Fruit fly (Drosophila melanogaster) whole organism, embryonic: ENCODE results near the gene HHEX.

Experiments used
- Atf6 ChIP-seq: fragments of 200-800 bp; sonication (Bioruptor generic); IDR thresholded peaks from 2 replicates; pipeline ENCODE4 v1.3.6; 2022; ENCODE audit warnings: missing biosample characterization, missing genetic modification characterization
- C15 ChIP-seq: fragments of 200-800 bp; sonication (Bioruptor generic); IDR thresholded peaks from 3 replicates; pipeline ENCODE4 v1.3.6; 2022; ENCODE audit warnings: missing biosample characterization, missing genetic modification characterization
- CG10654 ChIP-seq: fragments of 200-800 bp; sonication (Bioruptor generic); optimal IDR thresholded peaks from 2 replicates; lab custom pipeline; 2016; ENCODE audit warnings: missing biosample characterization, missing genetic modification characterization
- CG12104 ChIP-seq: fragments of 200-800 bp; sonication (Bioruptor generic); optimal IDR thresholded peaks from 3 replicates; lab custom pipeline; 2016; ENCODE audit warnings: missing biosample characterization, missing genetic modification characterization
- CG12769 ChIP-seq: fragments of 200-800 bp; sonication (Bioruptor generic); optimal IDR thresholded peaks from 2 replicates; lab custom pipeline; 2019; ENCODE audit warnings: missing biosample characterization, mild to moderate bottlenecking, missing genetic modification characterization, moderate library complexity
- CG13287 ChIP-seq: fragments of 200-800 bp; sonication (Bioruptor generic); IDR thresholded peaks from 2 replicates; pipeline ENCODE4 v1.3.6; 2022; ENCODE audit warnings: missing biosample characterization, missing genetic modification characterization; ENCODE audit not compliant: partially characterized antibody
- CG14014 ChIP-seq: fragments of 200-800 bp; sonication (Bioruptor generic); IDR thresholded peaks from 2 replicates; pipeline ENCODE4 v1.3.6; 2022; ENCODE audit warnings: missing biosample characterization, missing genetic modification characterization
- CG15696 ChIP-seq: fragments of 200-800 bp; sonication (Bioruptor generic); optimal IDR thresholded peaks from 2 replicates; lab custom pipeline; 2019; ENCODE audit warnings: missing biosample characterization, mild to moderate bottlenecking, missing genetic modification characterization, moderate library complexity
- CG17802 ChIP-seq: fragments of 200-800 bp; sonication (Bioruptor generic); optimal IDR thresholded peaks from 2 replicates; lab custom pipeline; 2018; ENCODE audit warnings: missing biosample characterization, mild to moderate bottlenecking, missing genetic modification characterization, moderate library complexity
- CG2120 ChIP-seq: fragments of 200-800 bp; sonication (Bioruptor generic); optimal IDR thresholded peaks from 3 replicates; lab custom pipeline; 2016; ENCODE audit warnings: missing biosample characterization, missing genetic modification characterization
- CG2712 ChIP-seq: fragments of 200-800 bp; optimal IDR thresholded peaks from 3 replicates; lab custom pipeline; 2019; ENCODE audit warnings: missing biosample characterization, mild to moderate bottlenecking, missing genetic modification characterization, moderate library complexity
- CG2875 ChIP-seq: fragments of 200-800 bp; sonication (Bioruptor generic); optimal IDR thresholded peaks from 2 replicates; lab custom pipeline; 2017; ENCODE audit warnings: missing biosample characterization, mild to moderate bottlenecking, missing genetic modification characterization, missing genetic modification reagents
- CG30020 ChIP-seq: fragments of 200-800 bp; optimal IDR thresholded peaks from 2 replicates; lab custom pipeline; 2019; ENCODE audit warnings: missing biosample characterization, mild to moderate bottlenecking, missing genetic modification characterization, moderate library complexity
- CG34224 ChIP-seq: fragments of 200-800 bp; sonication (Bioruptor generic); IDR thresholded peaks from 3 replicates; pipeline ENCODE4 v1.3.6; 2022; ENCODE audit warnings: missing biosample characterization, missing genetic modification characterization; ENCODE audit not compliant: partially characterized antibody
- CG4360 ChIP-seq: fragments of 200-800 bp; sonication (Bioruptor generic); IDR thresholded peaks from 2 replicates; pipeline ENCODE4 v1.3.6; 2022; ENCODE audit warnings: missing biosample characterization, missing genetic modification characterization
- CG4707 ChIP-seq: fragments of 200-800 bp; sonication (Bioruptor generic); optimal IDR thresholded peaks from 2 replicates; lab custom pipeline; 2018; ENCODE audit warnings: missing biosample characterization, mild to moderate bottlenecking, missing genetic modification characterization, moderate library complexity
- CG6254 ChIP-seq: fragments of 200-800 bp; sonication (Bioruptor generic); optimal IDR thresholded peaks from 3 replicates; lab custom pipeline; 2017; ENCODE audit warnings: mild to moderate bottlenecking, missing biosample characterization, missing genetic modification reagents, missing genetic modification characterization
- CG8388 ChIP-seq: fragments of 200-800 bp; sonication (Bioruptor generic); optimal IDR thresholded peaks from 2 replicates; lab custom pipeline; 2019; ENCODE audit warnings: missing biosample characterization, mild to moderate bottlenecking, missing genetic modification characterization, moderate library complexity
- CG9215 ChIP-seq: fragments of 200-800 bp; sonication (Bioruptor generic); IDR thresholded peaks from 2 replicates; pipeline ENCODE4 v1.3.6; 2022; ENCODE audit warnings: missing biosample characterization, missing genetic modification characterization
- D ChIP-seq, 2 experiments: fragments of 200-800 bp in 1 of 2; fragments of >200 bp in 1 of 2; sonication (Bioruptor generic) in 1 of 2; optimal IDR thresholded peaks; 2 replicates in 1 of 2; 3 replicates in 1 of 2; lab custom pipeline; 2017; ENCODE audit warnings: mild to moderate bottlenecking in 1 of 2, missing biosample characterization in 1 of 2, missing genetic modification characterization in 1 of 2, missing genetic modification reagents in 1 of 2
- Fer1 ChIP-seq: fragments of 200-800 bp; sonication (Bioruptor generic); optimal IDR thresholded peaks from 2 replicates; lab custom pipeline; 2017; ENCODE audit warnings: missing biosample characterization, mild to moderate bottlenecking, missing genetic modification characterization
- GATAe ChIP-seq: fragments of 200-800 bp; sonication (Bioruptor generic); conservative IDR thresholded peaks from 2 replicates; pipeline ENCODE4 v1.3.6; 2022; ENCODE audit warnings: missing biosample characterization, missing genetic modification characterization
- HLH3B ChIP-seq: fragments of 200-800 bp; sonication (Bioruptor generic); IDR thresholded peaks from 2 replicates; pipeline ENCODE4 v1.3.6; 2022; ENCODE audit warnings: missing biosample characterization, missing genetic modification characterization
- Lim3 ChIP-seq: fragments of 200-800 bp; sonication (Bioruptor generic); IDR thresholded peaks from 2 replicates; pipeline ENCODE4 v1.3.6; 2022; ENCODE audit warnings: missing biosample characterization, missing genetic modification characterization
- Mrtf ChIP-seq: fragments of 200-800 bp; sonication (Bioruptor generic); IDR thresholded peaks from 3 replicates; pipeline ENCODE4 v1.3.6; 2022; ENCODE audit warnings: missing biosample characterization, missing genetic modification characterization
- Sox100B ChIP-seq: fragments of 200-800 bp; sonication (Bioruptor generic); optimal IDR thresholded peaks from 3 replicates; lab custom pipeline; 2018; ENCODE audit warnings: missing biosample characterization, mild to moderate bottlenecking, missing genetic modification characterization
- Ssrp ChIP-seq: fragments of 200-800 bp; sonication (Bioruptor generic); optimal IDR thresholded peaks from 2 replicates; lab custom pipeline; 2018; ENCODE audit warnings: missing biosample characterization, mild to moderate bottlenecking, missing genetic modification characterization, moderate library complexity
- Taf1 ChIP-seq: fragments of 200-800 bp; sonication (Bioruptor generic); IDR thresholded peaks from 2 replicates; pipeline ENCODE4 v1.3.6; 2022; ENCODE audit warnings: missing biosample characterization, missing genetic modification characterization
- Trl ChIP-seq, 3 experiments: fragments of >200 bp in 2 of 3; fragments of 200-800 bp in 1 of 3; sonication (Bioruptor generic) in 1 of 3; optimal IDR thresholded peaks; 2 replicates in 1 of 3; 3 replicates in 2 of 3; lab custom pipeline; 2016 to 2017; ENCODE audit warnings: missing biosample characterization in 1 of 3, missing genetic modification characterization in 1 of 3
- caup ChIP-seq: fragments of 200-800 bp; sonication (Bioruptor generic); optimal IDR thresholded peaks from 3 replicates; lab custom pipeline; 2017; ENCODE audit warnings: missing biosample characterization, mild to moderate bottlenecking, missing genetic modification characterization, moderate library complexity; ENCODE audit not compliant: severe bottlenecking
- chif ChIP-seq, 2 experiments: fragments of 200-800 bp; sonication (Bioruptor generic); optimal IDR thresholded peaks; 3 replicates each; lab custom pipeline; 2016; ENCODE audit warnings: missing biosample characterization in 2 of 2, missing genetic modification characterization in 2 of 2
- danr ChIP-seq: fragments of 200-800 bp; sonication (Bioruptor generic); IDR thresholded peaks from 2 replicates; pipeline ENCODE4 v1.3.6; 2022; ENCODE audit warnings: missing biosample characterization, missing genetic modification characterization
- dpn ChIP-seq, 2 experiments: fragments of 200-800 bp; sonication (Bioruptor generic); optimal IDR thresholded peaks; 3 replicates each; lab custom pipeline; 2016; ENCODE audit warnings: missing biosample characterization in 2 of 2, missing genetic modification characterization in 2 of 2
- emc ChIP-seq: fragments of 200-800 bp; sonication (Bioruptor generic); optimal IDR thresholded peaks from 2 replicates; lab custom pipeline; 2016; ENCODE audit warnings: missing biosample characterization, missing genetic modification characterization
- esg ChIP-seq: fragments of 200-800 bp; sonication (Bioruptor generic); conservative IDR thresholded peaks from 2 replicates; pipeline ENCODE4 v1.3.6; 2022; ENCODE audit warnings: missing biosample characterization, missing genetic modification characterization
- gce ChIP-seq: fragments of 200-800 bp; sonication (Bioruptor generic); IDR thresholded peaks from 3 replicates; pipeline ENCODE4 v1.3.6; 2022; ENCODE audit warnings: missing biosample characterization, missing genetic modification characterization
- gro ChIP-seq: fragments of 200-800 bp; sonication (Bioruptor generic); optimal IDR thresholded peaks from 2 replicates; lab custom pipeline; 2016; ENCODE audit warnings: missing biosample characterization, missing genetic modification characterization
- h ChIP-seq: fragments of >200 bp; optimal IDR thresholded peaks from 2 replicates; lab custom pipeline; 2017
- nerfin-1 ChIP-seq: fragments of 200-800 bp; sonication (Bioruptor generic); optimal IDR thresholded peaks from 3 replicates; lab custom pipeline; 2019; ENCODE audit warnings: missing biosample characterization, mild to moderate bottlenecking, missing genetic modification characterization, moderate library complexity
- oc ChIP-seq: fragments of 200-800 bp; sonication (Bioruptor generic); optimal IDR thresholded peaks from 2 replicates; lab custom pipeline; 2018; ENCODE audit warnings: missing biosample characterization, mild to moderate bottlenecking, missing genetic modification characterization, moderate library complexity
- org-1 ChIP-seq: fragments of 200-800 bp; sonication (Bioruptor generic); optimal IDR thresholded peaks from 2 replicates; lab custom pipeline; 2017; ENCODE audit warnings: missing biosample characterization, missing genetic modification characterization
- p53 ChIP-seq: fragments of 200-800 bp; sonication (Bioruptor generic); optimal IDR thresholded peaks from 2 replicates; lab custom pipeline; 2016; ENCODE audit warnings: missing biosample characterization, missing genetic modification characterization
- pita ChIP-seq: fragments of 200-800 bp; sonication (Bioruptor generic); optimal IDR thresholded peaks from 2 replicates; lab custom pipeline; 2017; ENCODE audit warnings: missing biosample characterization, mild to moderate bottlenecking, missing genetic modification characterization
- psq ChIP-seq: fragments of 200-800 bp; sonication (Bioruptor generic); optimal IDR thresholded peaks from 2 replicates; lab custom pipeline; 2017; ENCODE audit warnings: missing biosample characterization, missing genetic modification characterization
- ranshi ChIP-seq: fragments of 200-800 bp; sonication (Bioruptor generic); IDR thresholded peaks from 2 replicates; pipeline ENCODE4 v1.3.6; 2022; ENCODE audit warnings: missing biosample characterization, missing genetic modification characterization
- row ChIP-seq: fragments of 200-800 bp; sonication (Bioruptor generic); IDR thresholded peaks from 3 replicates; pipeline ENCODE4 v1.3.6; 2022; ENCODE audit warnings: missing biosample characterization, missing genetic modification characterization
- slou ChIP-seq: fragments of 200-800 bp; sonication (Bioruptor generic); optimal IDR thresholded peaks from 3 replicates; lab custom pipeline; 2016; ENCODE audit warnings: missing biosample characterization, missing genetic modification characterization
- sug ChIP-seq: fragments of 200-800 bp; optimal IDR thresholded peaks from 2 replicates; lab custom pipeline; 2019; ENCODE audit warnings: missing biosample characterization, mild to moderate bottlenecking, missing genetic modification characterization, moderate library complexity
- tin ChIP-seq: fragments of 200-800 bp; sonication (Bioruptor generic); optimal IDR thresholded peaks from 3 replicates; lab custom pipeline; 2016; ENCODE audit warnings: missing biosample characterization, missing genetic modification characterization
- tup ChIP-seq: fragments of 200-800 bp; sonication (Bioruptor generic); optimal IDR thresholded peaks from 2 replicates; lab custom pipeline; 2016; ENCODE audit warnings: missing biosample characterization, mild to moderate bottlenecking, missing genetic modification characterization, moderate library complexity
- vfl ChIP-seq: fragments of 200-800 bp; sonication (Bioruptor generic); optimal IDR thresholded peaks from 2 replicates; lab custom pipeline; 2016; ENCODE audit warnings: missing biosample characterization, missing genetic modification characterization

The HHEX gene

DNA sequence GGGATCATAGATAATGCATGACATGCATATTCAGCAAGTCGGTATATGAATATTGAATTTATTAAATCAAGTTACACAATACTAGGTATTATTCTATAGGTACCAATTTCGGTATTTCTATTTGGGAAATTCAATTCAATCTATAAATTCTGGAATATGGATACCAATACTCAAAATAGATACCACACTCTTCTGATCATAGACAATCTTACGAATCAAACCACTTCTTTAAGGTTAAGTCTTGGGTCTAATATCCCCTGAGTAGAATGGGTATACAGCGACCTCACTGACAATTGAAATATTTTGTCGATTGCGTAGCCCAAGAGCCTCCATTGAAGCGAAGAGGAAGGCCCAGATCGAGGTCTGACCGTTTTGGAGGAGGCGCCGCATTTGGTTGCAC is 12.1 kb upstream of the HHEX start (continued):
- TF ChIP-seq CG8388 (GFP tag; lab: Kevin White, UChicago) (peak; percentile 0), esg (GFP tag; lab: Robert Waterston, UW) (no peak), D (optimal IDR thresholded peaks at IDR 0.05; lab: Kevin White, UChicago) (no peak), D (GFP tag; optimal IDR thresholded peaks at IDR 0.05; lab: Kevin White, UChicago) (no peak), chif (GFP tag; optimal IDR thresholded peaks at IDR 0.05; lab: Kevin White, UChicago) (peak in 1 of 2 experiments; percentile 5), vfl (GFP tag; lab: Kevin White, UChicago) (no peak), pita (GFP tag; lab: Kevin White, UChicago) (no peak), CG4360 (GFP tag; lab: Robert Waterston, UW) (no peak), Sox100B (GFP tag; lab: Kevin White, UChicago) (no peak), org-1 (GFP tag; lab: Kevin White, UChicago) (no peak), CG10654 (no peak), Mrtf (GFP tag; lab: Robert Waterston, UW) (no peak), caup (GFP tag; lab: Kevin White, UChicago) (no peak), ranshi (GFP tag; lab: Robert Waterston, UW) (no peak), C15 (GFP tag; lab: Robert Waterston, UW) (no peak), Taf1 (GFP tag; lab: Robert Waterston, UW) (no peak), Ssrp (tag; lab: Kevin White, UChicago) (no peak), psq (GFP tag; lab: Kevin White, UChicago) (no peak), tup (no peak), CG12769 (tag; lab: Kevin White, UChicago) (peak; percentile 20), gce (GFP tag; lab: Robert Waterston, UW) (no peak), GATAe (GFP tag; lab: Robert Waterston, UW) (no peak), oc (tag; lab: Kevin White, UChicago) (no peak), slou (GFP tag; lab: Kevin White, UChicago) (no peak), CG15696 (tag; lab: Kevin White, UChicago) (no peak), Trl (optimal IDR thresholded peaks at IDR 0.05; lab: Kevin White, UChicago) (no peak), Trl (GFP tag; optimal IDR thresholded peaks at IDR 0.05; lab: Kevin White, UChicago) (no peak), HLH3B (GFP tag; lab: Robert Waterston, UW) (no peak), Fer1 (GFP tag; lab: Kevin White, UChicago) (no peak), emc (GFP tag; lab: Kevin White, UChicago) (no peak), CG2120 (peak; percentile 18), CG4707 (GFP tag; lab: Kevin White, UChicago) (no peak), dpn (GFP tag; optimal IDR thresholded peaks at IDR 0.05; lab: Kevin White, UChicago) (peak in 1 of 2 experiments; percentile 29), Lim3 (GFP tag; lab: Robert Waterston, UW) (no peak), danr (GFP tag; lab: Robert Waterston, UW) (no peak), nerfin-1 (no peak), CG14014 (GFP tag; lab: Robert Waterston, UW) (no peak), CG17802 (tag; lab: Kevin White, UChicago) (no peak), gro (GFP tag; lab: Kevin White, UChicago) (no peak), p53 (GFP tag; lab: Kevin White, UChicago) (no peak), CG2712 (tag; lab: Kevin White, UChicago) (no peak), CG12104 (no peak), tin (GFP tag; lab: Kevin White, UChicago) (no peak), h (no peak), CG6254 (GFP tag; lab: Kevin White, UChicago) (no peak), CG13287 (GFP tag; lab: Robert Waterston, UW) (no peak), CG34224 (GFP tag; lab: Robert Waterston, UW) (no peak), CG2875 (no peak), CG9215 (GFP tag; lab: Robert Waterston, UW) (no peak), CG30020 (tag; lab: Kevin White, UChicago) (no peak), sug (tag; lab: Kevin White, UChicago) (no peak), row (GFP tag; lab: Robert Waterston, UW) (peak; percentile 41; the same call in 2 of the 3 replicates), Atf6 (GFP tag; lab: Robert Waterston, UW) (no peak)
